Fruit fly (Drosophila melanogaster): ENCODE measurements around the gene CG13010.

The CG13010 gene

DNA sequence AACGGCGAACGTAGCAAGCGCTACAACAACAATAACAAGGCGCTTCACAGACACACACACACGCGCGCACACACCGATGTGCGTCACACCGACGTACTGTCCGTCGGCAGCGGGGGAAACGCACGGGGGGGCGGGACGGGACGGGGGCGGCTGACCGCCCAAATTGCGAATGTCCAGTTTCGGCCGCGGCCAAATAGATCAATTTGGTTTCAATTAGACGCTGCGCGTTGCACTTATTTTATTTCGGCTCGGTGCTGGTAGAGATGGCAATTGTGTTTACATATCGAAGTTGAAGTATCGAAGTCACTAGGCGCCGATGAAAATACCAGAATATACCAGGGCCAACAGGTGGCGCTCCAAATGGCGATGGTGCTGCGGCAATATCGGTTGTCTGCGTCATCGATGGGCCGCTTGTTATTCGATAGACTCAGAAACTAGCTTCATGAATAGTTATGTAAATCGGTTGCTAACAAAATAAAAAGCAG, 41.6 kb downstream of the CG13010 start, which contains the start of gene Rok (continued):
- TF ChIP-seq dpn (GFP tag; optimal IDR thresholded peaks at IDR 0.05) (no peak), Rx (GFP tag; IDR thresholded peaks at IDR 0.05) (no peak), CG31441 (GFP tag; IDR thresholded peaks at IDR 0.05) (no peak), CG1603 (tag; optimal IDR thresholded peaks at IDR 0.05) (peak; percentile 61), ssp (GFP tag; IDR thresholded peaks at IDR 0.05) (no peak; the same call in 1 of the 2 replicates), unc-4 (GFP tag; IDR thresholded peaks at IDR 0.05; ENCODE audit: partially characterized antibody) (peak; percentile 74), dysf (GFP tag; IDR thresholded peaks at IDR 0.05) (no peak), salm (tag; optimal IDR thresholded peaks at IDR 0.05) (no peak), exex (tag; optimal IDR thresholded peaks at IDR 0.05) (no peak), tgo (GFP tag; IDR thresholded peaks at IDR 0.05) (no peak), hbn (GFP tag; IDR thresholded peaks at IDR 0.05; ENCODE audit: partially characterized antibody) (peak; percentile 69), CG12299 (tag; optimal IDR thresholded peaks at IDR 0.05) (no peak), ham (GFP tag; IDR thresholded peaks at IDR 0.05) (no peak), Xrp1 (GFP tag; IDR thresholded peaks at IDR 0.05) (no peak), HLH4C (GFP tag; IDR thresholded peaks at IDR 0.05; ENCODE audit: partially characterized antibody) (peak; percentile 79; the same call in 2 of the 3 replicates), CG6683 (GFP tag; optimal IDR thresholded peaks at IDR 0.05) (no peak), CG2120 (GFP tag; optimal IDR thresholded peaks at IDR 0.05) (no peak), fd96Cb (tag; optimal IDR thresholded peaks at IDR 0.05) (no peak), Sox102F (GFP tag; optimal IDR thresholded peaks at IDR 0.05) (no peak), pho (GFP tag; optimal IDR thresholded peaks at IDR 0.05) (no peak), CG7271 (tag; optimal IDR thresholded peaks at IDR 0.05) (no peak), Dbx (GFP tag; IDR thresholded peaks at IDR 0.05) (no peak), MTF-1 (GFP tag; optimal IDR thresholded peaks at IDR 0.05; ENCODE audit: borderline replicate concordance) (no peak), zfh1 (GFP tag; IDR thresholded peaks at IDR 0.05) (no peak), CG8290 (GFP tag; optimal IDR thresholded peaks at IDR 0.05) (no peak), CG8290 (tag; optimal IDR thresholded peaks at IDR 0.05) (peak in 1 of 2 experiments; percentile 38), HLH54F (GFP tag; optimal IDR thresholded peaks at IDR 0.05) (no peak), wek (GFP tag; optimal IDR thresholded peaks at IDR 0.05) (no peak), cato (GFP tag; optimal IDR thresholded peaks at IDR 0.05; ENCODE audit: borderline replicate concordance) (no peak), nau (GFP tag; optimal IDR thresholded peaks at IDR 0.05) (no peak), shn (GFP tag; optimal IDR thresholded peaks at IDR 0.05) (no peak), CG4820 (GFP tag; optimal IDR thresholded peaks at IDR 0.05) (no peak), Dp (GFP tag; optimal IDR thresholded peaks at IDR 0.05) (peak; percentile 35), dm (GFP tag; optimal IDR thresholded peaks at IDR 0.05) (no peak), en (GFP tag; optimal IDR thresholded peaks at IDR 0.05) (no peak), her (GFP tag; optimal IDR thresholded peaks at IDR 0.05) (no peak), CG12659 (GFP tag; optimal IDR thresholded peaks at IDR 0.05) (peak; percentile 48), CG16815 (GFP tag; optimal IDR thresholded peaks at IDR 0.05) (no peak), psq (GFP tag; optimal IDR thresholded peaks at IDR 0.05) (no peak), peb (GFP tag; IDR thresholded peaks at IDR 0.05) (no peak), CG10209 (GFP tag; optimal IDR thresholded peaks at IDR 0.05) (no peak), E2f1 (GFP tag; IDR thresholded peaks at IDR 0.05) (no peak), Vsx1 (GFP tag; optimal IDR thresholded peaks at IDR 0.05) (no peak), HLH3B (GFP tag; IDR thresholded peaks at IDR 0.05) (no peak), CG10959 (GFP tag; IDR thresholded peaks at IDR 0.05) (no peak), BEAF-32 (GFP tag; optimal IDR thresholded peaks at IDR 0.05) (peak; percentile 95), ci (GFP tag; IDR thresholded peaks at IDR 0.05) (peak; percentile 11; the same call in 1 of the 3 replicates), aop (GFP tag; IDR thresholded peaks at IDR 0.05) (no peak), CG11695 (GFP tag; IDR thresholded peaks at IDR 0.05) (no peak)

All from whole organism, embryonic.